Fruit fly (Drosophila melanogaster) whole organism, embryonic: ENCODE measurements around the gene endos.
A peak's percentile ranks its signal among the peaks of the same experiment; 100 is the strongest.

Experiments
- CG1024 ChIP-seq: fragments of 200-800 bp; sonication (Bioruptor generic); IDR thresholded peaks from 2 replicates; pipeline ENCODE4 v1.3.6; 2022; ENCODE audit warnings: missing biosample characterization, missing genetic modification characterization
- CG10274 ChIP-seq: fragments of 200-800 bp; sonication (Bioruptor generic); optimal IDR thresholded peaks from 3 replicates; lab custom pipeline; 2017; ENCODE audit warnings: missing biosample characterization, mild to moderate bottlenecking, missing genetic modification characterization
- CG10543 ChIP-seq: fragments of 200-800 bp; sonication (Bioruptor generic); optimal IDR thresholded peaks from 3 replicates; lab custom pipeline; 2017; ENCODE audit warnings: missing biosample characterization, mild to moderate bottlenecking, missing genetic modification characterization, moderate library complexity
- CG11398 ChIP-seq: fragments of 200-800 bp; sonication (Bioruptor generic); optimal IDR thresholded peaks from 2 replicates; lab custom pipeline; 2016; ENCODE audit warnings: missing biosample characterization, missing genetic modification characterization
- CG11560 ChIP-seq: fragments of 200-800 bp; sonication (Bioruptor generic); IDR thresholded peaks from 3 replicates; pipeline ENCODE4 v1.3.6; 2022; ENCODE audit warnings: missing biosample characterization, missing genetic modification characterization
- CG12104 ChIP-seq: fragments of 200-800 bp; sonication (Bioruptor generic); optimal IDR thresholded peaks from 3 replicates; lab custom pipeline; 2016; ENCODE audit warnings: missing biosample characterization, missing genetic modification characterization
- CG13894 ChIP-seq: fragments of 200-800 bp; sonication (Bioruptor generic); optimal IDR thresholded peaks from 3 replicates; lab custom pipeline; 2018; ENCODE audit warnings: missing biosample characterization, mild to moderate bottlenecking, missing genetic modification characterization, moderate library complexity
- CG1647 ChIP-seq: fragments of 200-800 bp; sonication (Bioruptor generic); optimal IDR thresholded peaks from 3 replicates; lab custom pipeline; 2016; ENCODE audit warnings: missing biosample characterization, missing genetic modification characterization
- CG16815 ChIP-seq: fragments of 200-800 bp; sonication (Bioruptor generic); optimal IDR thresholded peaks from 3 replicates; lab custom pipeline; 2017; ENCODE audit warnings: missing biosample characterization, mild to moderate bottlenecking, missing genetic modification characterization
- CG17186 ChIP-seq: fragments of 200-800 bp; sonication (Bioruptor generic); optimal IDR thresholded peaks from 3 replicates; lab custom pipeline; 2017; ENCODE audit warnings: missing biosample characterization, missing genetic modification reagents, missing genetic modification characterization
- CG17612 ChIP-seq: fragments of 200-800 bp; sonication (Bioruptor generic); IDR thresholded peaks from 2 replicates; pipeline ENCODE4 v1.3.6; 2022; ENCODE audit warnings: missing biosample characterization, missing genetic modification characterization
- CG1792 ChIP-seq: fragments of 200-800 bp; sonication (Bioruptor generic); optimal IDR thresholded peaks from 2 replicates; lab custom pipeline; 2016; ENCODE audit warnings: missing biosample characterization, missing genetic modification characterization
- CG3838 ChIP-seq: fragments of 200-800 bp; sonication (Bioruptor generic); optimal IDR thresholded peaks from 3 replicates; lab custom pipeline; 2016; ENCODE audit warnings: missing biosample characterization, missing genetic modification characterization
- CG5953 ChIP-seq: fragments of 200-800 bp; sonication (Bioruptor generic); IDR thresholded peaks from 2 replicates; pipeline ENCODE4 v1.3.6; 2022; ENCODE audit warnings: missing biosample characterization, missing genetic modification characterization
- CG6765 ChIP-seq: fragments of 200-800 bp; sonication (Bioruptor generic); optimal IDR thresholded peaks from 3 replicates; lab custom pipeline; 2017; ENCODE audit warnings: missing biosample characterization, mild to moderate bottlenecking, missing genetic modification characterization
- CG7839 ChIP-seq: fragments of 200-800 bp; sonication (Bioruptor generic); optimal IDR thresholded peaks from 3 replicates; lab custom pipeline; 2018; ENCODE audit warnings: missing biosample characterization, mild to moderate bottlenecking, missing genetic modification characterization, moderate library complexity
- CG8290 ChIP-seq, 3 experiments: fragments of 200-800 bp; sonication (Bioruptor generic); optimal IDR thresholded peaks; 2 replicates each; lab custom pipeline; 2016 to 2019; ENCODE audit warnings: missing biosample characterization in 3 of 3, missing genetic modification characterization in 3 of 3, mild to moderate bottlenecking in 2 of 3, moderate library complexity in 1 of 3
- CG8944 ChIP-seq: fragments of 200-800 bp; sonication (Bioruptor generic); optimal IDR thresholded peaks from 3 replicates; lab custom pipeline; 2016; ENCODE audit warnings: missing biosample characterization, missing genetic modification characterization
- CG9609 ChIP-seq: fragments of 200-800 bp; sonication (Bioruptor generic); optimal IDR thresholded peaks from 3 replicates; lab custom pipeline; 2016; ENCODE audit warnings: missing biosample characterization, missing genetic modification characterization
- CoRest ChIP-seq: fragments of 200-800 bp; sonication (Bioruptor generic); optimal IDR thresholded peaks from 3 replicates; lab custom pipeline; 2018; ENCODE audit warnings: missing biosample characterization, mild to moderate bottlenecking, missing genetic modification characterization, moderate library complexity
- Ets97D ChIP-seq: fragments of 200-800 bp; sonication (Bioruptor generic); optimal IDR thresholded peaks from 3 replicates; lab custom pipeline; 2016; ENCODE audit warnings: missing biosample characterization, missing genetic modification characterization
- Gug ChIP-seq: fragments of 200-800 bp; sonication (Bioruptor generic); IDR thresholded peaks from 4 replicates; pipeline ENCODE4 v1.3.6; 2022; ENCODE audit warnings: missing biosample characterization, missing genetic modification characterization
- Med ChIP-seq: fragments of 200-800 bp; sonication (Bioruptor generic); peaks from one replicate; lab custom pipeline; 2016; ENCODE audit warnings: missing biosample characterization, missing genetic modification characterization, mild to moderate bottlenecking, inconsistent platforms, moderate library complexity
- Scr ChIP-seq: fragments of 200-800 bp; sonication (Bioruptor generic); IDR thresholded peaks from 2 replicates; pipeline ENCODE4 v1.3.6; 2022; ENCODE audit warnings: missing biosample characterization, missing genetic modification characterization; ENCODE audit not compliant: partially characterized antibody
- bab2 ChIP-seq: fragments of 200-800 bp; sonication (Bioruptor generic); optimal IDR thresholded peaks from 2 replicates; lab custom pipeline; 2016; ENCODE audit warnings: missing biosample characterization, missing genetic modification characterization
- bbx ChIP-seq: fragments of 200-800 bp; sonication (Bioruptor generic); IDR thresholded peaks from 2 replicates; pipeline ENCODE4 v1.3.6; 2022; ENCODE audit warnings: missing biosample characterization, missing genetic modification characterization; ENCODE audit not compliant: partially characterized antibody
- cad ChIP-seq: fragments of >200 bp; optimal IDR thresholded peaks from 2 replicates; lab custom pipeline; 2017; ENCODE audit warnings: missing biosample characterization, missing genetic modification characterization
- caup ChIP-seq: fragments of 200-800 bp; sonication (Bioruptor generic); optimal IDR thresholded peaks from 3 replicates; lab custom pipeline; 2017; ENCODE audit warnings: missing biosample characterization, mild to moderate bottlenecking, missing genetic modification characterization, moderate library complexity; ENCODE audit not compliant: severe bottlenecking
- dmrt11E ChIP-seq: fragments of 200-800 bp; sonication (Bioruptor generic); optimal IDR thresholded peaks from 3 replicates; lab custom pipeline; 2018; ENCODE audit warnings: missing biosample characterization, mild to moderate bottlenecking, missing genetic modification characterization, moderate library complexity
- ftz-f1 ChIP-seq: fragments of 200-800 bp; sonication (Bioruptor generic); optimal IDR thresholded peaks from 2 replicates; lab custom pipeline; 2016; ENCODE audit warnings: missing biosample characterization, missing genetic modification characterization
- gro ChIP-seq: fragments of 200-800 bp; sonication (Bioruptor generic); optimal IDR thresholded peaks from 2 replicates; lab custom pipeline; 2016; ENCODE audit warnings: missing biosample characterization, missing genetic modification characterization
- hkb ChIP-seq, 2 experiments: fragments of 200-800 bp in 1 of 2; fragments of >200 bp in 1 of 2; sonication (Bioruptor generic) in 1 of 2; IDR thresholded peaks in 1 of 2; optimal IDR thresholded peaks in 1 of 2; 2 replicates each; pipeline versions ENCODE4 v1.3.6 to Lab custom; 2017 to 2022; ENCODE audit warnings: missing biosample characterization in 1 of 2, missing genetic modification characterization in 1 of 2
- lab ChIP-seq: fragments of 200-800 bp; sonication (Bioruptor generic); optimal IDR thresholded peaks from 3 replicates; lab custom pipeline; 2017; ENCODE audit warnings: missing biosample characterization, missing genetic modification characterization, mild to moderate bottlenecking, moderate library complexity, missing genetic modification reagents
- lmd ChIP-seq: fragments of 200-800 bp; sonication (Bioruptor generic); IDR thresholded peaks from 2 replicates; pipeline ENCODE4 v1.3.6; 2022; ENCODE audit warnings: missing biosample characterization, missing genetic modification characterization
- nerfin-1 ChIP-seq: fragments of 200-800 bp; sonication (Bioruptor generic); optimal IDR thresholded peaks from 3 replicates; lab custom pipeline; 2019; ENCODE audit warnings: missing biosample characterization, mild to moderate bottlenecking, missing genetic modification characterization, moderate library complexity
- nmo ChIP-seq: fragments of 200-800 bp; sonication (Bioruptor generic); optimal IDR thresholded peaks from 2 replicates; lab custom pipeline; 2018; ENCODE audit warnings: missing biosample characterization, mild to moderate bottlenecking, missing genetic modification characterization, moderate library complexity
- org-1 ChIP-seq: fragments of 200-800 bp; sonication (Bioruptor generic); optimal IDR thresholded peaks from 2 replicates; lab custom pipeline; 2017; ENCODE audit warnings: missing biosample characterization, missing genetic modification characterization
- otp ChIP-seq: fragments of 200-800 bp; sonication (Bioruptor generic); IDR thresholded peaks from 3 replicates; pipeline ENCODE4, ENCODE4 v1.3.6; 2022; ENCODE audit warnings: missing biosample characterization, missing genetic modification characterization
- pho ChIP-seq: fragments of 200-800 bp; sonication (Bioruptor generic); optimal IDR thresholded peaks from 2 replicates; lab custom pipeline; 2016; ENCODE audit warnings: missing biosample characterization, missing genetic modification characterization
- pita ChIP-seq: fragments of 200-800 bp; sonication (Bioruptor generic); optimal IDR thresholded peaks from 2 replicates; lab custom pipeline; 2017; ENCODE audit warnings: missing biosample characterization, mild to moderate bottlenecking, missing genetic modification characterization
- pnt ChIP-seq: fragments of 200-800 bp; sonication (Bioruptor generic); optimal IDR thresholded peaks from 3 replicates; lab custom pipeline; 2016; ENCODE audit warnings: missing biosample characterization, missing genetic modification characterization
- prd ChIP-seq, 3 experiments: fragments of >200 bp in 2 of 3; fragments of 200-800 bp in 1 of 3; sonication (Bioruptor generic) in 1 of 3; optimal IDR thresholded peaks in 2 of 3; IDR thresholded peaks in 1 of 3; 2 replicates in 2 of 3; 3 replicates in 1 of 3; pipeline versions ENCODE4 v1.3.6 to Lab custom; 2017 to 2022; ENCODE audit warnings: missing biosample characterization in 1 of 3, missing genetic modification characterization in 1 of 3
- sd ChIP-seq: fragments of 200-800 bp; sonication (Bioruptor generic); optimal IDR thresholded peaks from 3 replicates; lab custom pipeline; 2018; ENCODE audit warnings: missing biosample characterization, mild to moderate bottlenecking, missing genetic modification characterization, moderate library complexity
- slbo ChIP-seq: fragments of 200-800 bp; sonication (Bioruptor generic); IDR thresholded peaks from 2 replicates; pipeline ENCODE4 v1.3.6; 2022; ENCODE audit warnings: missing biosample characterization, missing genetic modification characterization
- sob ChIP-seq: fragments of 200-800 bp; sonication (Bioruptor generic); IDR thresholded peaks from 2 replicates; pipeline ENCODE4 v1.3.6; 2022; ENCODE audit warnings: missing biosample characterization, missing genetic modification characterization
- sr ChIP-seq: fragments of 200-800 bp; sonication (Bioruptor generic); IDR thresholded peaks from 3 replicates; pipeline ENCODE4 v1.3.6; 2022; ENCODE audit warnings: missing biosample characterization, missing genetic modification characterization
- stwl ChIP-seq: fragments of 200-800 bp; sonication (Bioruptor generic); optimal IDR thresholded peaks from 3 replicates; lab custom pipeline; 2018; ENCODE audit warnings: missing biosample characterization, mild to moderate bottlenecking, missing genetic modification characterization, moderate library complexity
- ttk ChIP-seq: fragments of 200-800 bp; sonication (Bioruptor generic); IDR thresholded peaks from 2 replicates; pipeline ENCODE4 v2.1.2; 2022; ENCODE audit warnings: missing biosample characterization, missing genetic modification characterization

Gene endos

dm6 chr3L:14053073-14053643 is 21.7 kb upstream of the endos start, which contains the start of the genes CG13484 and Frl (continued):
- TF ChIP-seq CoRest (tag; lab: Kevin White, UChicago) = peak; percentile 48
- no peak for TF ChIP-seq CG1792
- TF ChIP-seq CG17186 (GFP tag; lab: Kevin White, UChicago) = peak; percentile 96
- no peak; the same call in 2 of the 3 replicates for TF ChIP-seq CG11560
- TF ChIP-seq CG17612 (GFP tag; lab: Robert Waterston, UW) = no peak
- TF ChIP-seq Ets97D (GFP tag; lab: Kevin White, UChicago) = peak; percentile 82
- TF ChIP-seq sr (GFP tag; lab: Robert Waterston, UW) = peak; percentile 53; the same call in 1 of the 3 replicates
- TF ChIP-seq CG8290 (GFP tag; optimal IDR thresholded peaks at IDR 0.05; lab: Kevin White, UChicago) = no peak
- TF ChIP-seq CG8290 (tag; optimal IDR thresholded peaks at IDR 0.05; lab: Kevin White, UChicago) = peak; percentile 37 to 89
- TF ChIP-seq caup (GFP tag; lab: Kevin White, UChicago) = peak; percentile 14
- TF ChIP-seq CG7839 (tag; lab: Kevin White, UChicago) = no peak
- peak; percentile 9 for TF ChIP-seq hkb (optimal IDR thresholded peaks at IDR 0.05; lab: Kevin White, UChicago)
- TF ChIP-seq hkb (GFP tag; IDR thresholded peaks at IDR 0.05; lab: Robert Waterston, UW) = peak; percentile 21; the same call in 1 of the 2 replicates
- TF ChIP-seq ftz-f1 (GFP tag; lab: Kevin White, UChicago) = peak; percentile 57
- no peak for TF ChIP-seq CG12104 (GFP tag; lab: Kevin White, UChicago)
- TF ChIP-seq ttk (GFP tag; lab: Robert Waterston, UW) = no peak
- TF ChIP-seq Scr = no peak; the same call in 1 of the 2 replicates
- TF ChIP-seq CG10543 (GFP tag; lab: Kevin White, UChicago) = peak; percentile 59
- peak; percentile 67 for TF ChIP-seq stwl (tag; lab: Kevin White, UChicago)
- peak; percentile 52 for TF ChIP-seq bbx
- TF ChIP-seq org-1 = no peak
- no peak for TF ChIP-seq cad (GFP tag; lab: Kevin White, UChicago)
- 0 out of 2 replicates have a peak, but pooled peaks have one; percentile 29 for TF ChIP-seq CG1024 (GFP tag; lab: Robert Waterston, UW)
- peak; percentile 26 for TF ChIP-seq gro
- TF ChIP-seq pnt = peak; percentile 13
- peak; percentile 13; the same call in 1 of the 2 replicates for TF ChIP-seq lmd (GFP tag; lab: Robert Waterston, UW)
- peak; percentile 7 for TF ChIP-seq CG9609 (GFP tag; lab: Kevin White, UChicago)
- TF ChIP-seq Med (GFP tag; lab: Kevin White, UChicago) = peak; percentile 93
- no peak for TF ChIP-seq CG8944 (GFP tag; lab: Kevin White, UChicago)
- TF ChIP-seq sob = peak; percentile 62; the same call in 1 of the 2 replicates
- TF ChIP-seq CG16815 (GFP tag; lab: Kevin White, UChicago) = no peak
- TF ChIP-seq prd (optimal IDR thresholded peaks at IDR 0.05; lab: Kevin White, UChicago) = no peak
- peak; percentile 52 for TF ChIP-seq prd (GFP tag; IDR thresholded peaks at IDR 0.05; lab: Robert Waterston, UW)
- TF ChIP-seq CG10274 (GFP tag; lab: Kevin White, UChicago) = no peak
- peak; percentile 40 for TF ChIP-seq CG1647 (GFP tag; lab: Kevin White, UChicago)
- peak; percentile 32 for TF ChIP-seq pho (GFP tag; lab: Kevin White, UChicago)
- peak; percentile 56 for TF ChIP-seq lab (GFP tag; lab: Kevin White, UChicago)
- peak; percentile 55; the same call in 1 of the 3 replicates for TF ChIP-seq otp (GFP tag; lab: Robert Waterston, UW)
- peak; percentile 38; the same call in 1 of the 2 replicates for TF ChIP-seq slbo (GFP tag; lab: Robert Waterston, UW)
- TF ChIP-seq CG3838 (GFP tag; lab: Kevin White, UChicago) = no peak
- TF ChIP-seq nmo (GFP tag; lab: Kevin White, UChicago) = peak; percentile 70
- TF ChIP-seq bab2 = no peak
- no peak for TF ChIP-seq CG5953 (GFP tag; lab: Robert Waterston, UW)
- peak; percentile 36 for TF ChIP-seq sd
- TF ChIP-seq nerfin-1 (tag; lab: Kevin White, UChicago) = peak; percentile 26
- TF ChIP-seq pita (GFP tag; lab: Kevin White, UChicago) = peak; percentile 77
- TF ChIP-seq CG11398 = peak; percentile 35
- no peak for TF ChIP-seq CG6765 (GFP tag; lab: Kevin White, UChicago)
- peak; percentile 33; the same call in 1 of the 4 replicates for TF ChIP-seq Gug (GFP tag; lab: Robert Waterston, UW)
- peak; percentile 13 for TF ChIP-seq dmrt11E (tag; lab: Kevin White, UChicago)
- TF ChIP-seq CG13894 (tag; lab: Kevin White, UChicago) = peak; percentile 71
